Fruit fly (Drosophila melanogaster) whole organism, embryonic: Measurements from ENCODE around the gene CG7514.
A peak's percentile ranks its signal among the peaks of the same experiment; 100 is the strongest.

Source experiments
- CG10209 ChIP-seq: fragments of 200-800 bp; sonication (Bioruptor generic); optimal IDR thresholded peaks from 3 replicates; lab custom pipeline; 2017; ENCODE audit warnings: missing biosample characterization, mild to moderate bottlenecking, missing genetic modification characterization, missing genetic modification reagents
- CG10321 ChIP-seq: fragments of 200-800 bp; sonication (Bioruptor generic); IDR thresholded peaks from 2 replicates; pipeline ENCODE4 v1.3.6; 2022; ENCODE audit warnings: missing biosample characterization, missing genetic modification characterization
- CG10366 ChIP-seq: fragments of 200-800 bp; sonication (Bioruptor generic); IDR thresholded peaks from 2 replicates; pipeline ENCODE4 v1.3.6; 2022; ENCODE audit warnings: missing biosample characterization, missing genetic modification characterization
- CG11093 ChIP-seq: fragments of 200-800 bp; sonication (Bioruptor generic); IDR thresholded peaks from 3 replicates; pipeline ENCODE4 v1.3.6; 2022; ENCODE audit warnings: missing biosample characterization, missing genetic modification characterization
- CG11504 ChIP-seq: fragments of 200-800 bp; sonication (Bioruptor generic); optimal IDR thresholded peaks from 3 replicates; lab custom pipeline; 2019; ENCODE audit warnings: missing biosample characterization, mild to moderate bottlenecking, missing genetic modification characterization, moderate library complexity
- CG11695 ChIP-seq: fragments of 200-800 bp; sonication (Bioruptor generic); IDR thresholded peaks from 3 replicates; pipeline ENCODE4 v1.3.6; 2022; ENCODE audit warnings: missing biosample characterization, missing genetic modification characterization
- CG11696 ChIP-seq: fragments of 200-800 bp; sonication (Bioruptor generic); IDR thresholded peaks from 2 replicates; pipeline ENCODE4 v1.3.6; 2022; ENCODE audit warnings: missing biosample characterization, missing genetic modification characterization
- CG12659 ChIP-seq: fragments of 200-800 bp; sonication (Bioruptor generic); optimal IDR thresholded peaks from 3 replicates; lab custom pipeline; 2017; ENCODE audit warnings: mild to moderate bottlenecking, missing biosample characterization, missing genetic modification reagents, missing genetic modification characterization
- CG15479 ChIP-seq: fragments of 200-800 bp; sonication (Bioruptor generic); optimal IDR thresholded peaks from 3 replicates; lab custom pipeline; 2019; ENCODE audit warnings: missing biosample characterization, mild to moderate bottlenecking, missing genetic modification characterization, moderate library complexity
- CG1603 ChIP-seq: fragments of 200-800 bp; sonication (Bioruptor generic); optimal IDR thresholded peaks from 2 replicates; lab custom pipeline; 2019; ENCODE audit warnings: missing biosample characterization, mild to moderate bottlenecking, missing genetic modification characterization, moderate library complexity
- CG17829 ChIP-seq: fragments of 200-800 bp; optimal IDR thresholded peaks from 2 replicates; lab custom pipeline; 2019; ENCODE audit warnings: missing biosample characterization, mild to moderate bottlenecking, missing genetic modification characterization, moderate library complexity
- CG1832 ChIP-seq: fragments of 200-800 bp; sonication (Bioruptor generic); optimal IDR thresholded peaks from 2 replicates; lab custom pipeline; 2017; ENCODE audit warnings: missing biosample characterization, mild to moderate bottlenecking, missing genetic modification characterization, inconsistent platforms
- CG3163 ChIP-seq: fragments of 200-800 bp; sonication (Bioruptor generic); optimal IDR thresholded peaks from 3 replicates; lab custom pipeline; 2016; ENCODE audit warnings: missing biosample characterization, missing genetic modification characterization
- CG3281 ChIP-seq: fragments of 200-800 bp; sonication (Bioruptor generic); optimal IDR thresholded peaks from 3 replicates; lab custom pipeline; 2017; ENCODE audit warnings: missing biosample characterization, mild to moderate bottlenecking, missing genetic modification characterization
- CG34224 ChIP-seq: fragments of 200-800 bp; sonication (Bioruptor generic); IDR thresholded peaks from 3 replicates; pipeline ENCODE4 v1.3.6; 2022; ENCODE audit warnings: missing biosample characterization, missing genetic modification characterization; ENCODE audit not compliant: partially characterized antibody
- CG4404 ChIP-seq: fragments of 200-800 bp; sonication (Bioruptor generic); IDR thresholded peaks from 2 replicates; pipeline ENCODE4 v1.3.6; 2022; ENCODE audit warnings: missing biosample characterization, missing genetic modification characterization
- CG8281 ChIP-seq: fragments of 200-800 bp; sonication (Bioruptor generic); optimal IDR thresholded peaks from 2 replicates; lab custom pipeline; 2018; ENCODE audit warnings: missing biosample characterization, mild to moderate bottlenecking, missing genetic modification characterization, moderate library complexity
- Drgx ChIP-seq: fragments of 200-800 bp; sonication (Bioruptor generic); IDR thresholded peaks from 2 replicates; pipeline ENCODE4 v1.3.6; 2022; ENCODE audit warnings: missing biosample characterization, missing genetic modification characterization
- Hey ChIP-seq: fragments of 200-800 bp; sonication (Bioruptor generic); optimal IDR thresholded peaks from 3 replicates; lab custom pipeline; 2018; ENCODE audit warnings: missing biosample characterization, mild to moderate bottlenecking, missing genetic modification characterization
- Lim3 ChIP-seq: fragments of 200-800 bp; sonication (Bioruptor generic); IDR thresholded peaks from 2 replicates; pipeline ENCODE4 v1.3.6; 2022; ENCODE audit warnings: missing biosample characterization, missing genetic modification characterization
- Nf-YA ChIP-seq: fragments of 200-800 bp; sonication (Bioruptor generic); IDR thresholded peaks from 2 replicates; pipeline ENCODE4 v1.3.6; 2022; ENCODE audit warnings: missing biosample characterization, missing genetic modification characterization
- Pdp1 ChIP-seq, 2 experiments: fragments of 200-800 bp; sonication (Bioruptor generic); optimal IDR thresholded peaks; 3 replicates each; lab custom pipeline; 2016; ENCODE audit warnings: missing biosample characterization in 2 of 2, missing genetic modification characterization in 2 of 2, mild to moderate bottlenecking in 1 of 2, moderate library complexity in 1 of 2
- Xrp1 ChIP-seq: fragments of 200-800 bp; sonication (Bioruptor generic); IDR thresholded peaks from 2 replicates; pipeline ENCODE4 v1.3.6; 2022; ENCODE audit warnings: missing biosample characterization, missing genetic modification characterization
- ase ChIP-seq: fragments of 200-800 bp; sonication (Bioruptor generic); IDR thresholded peaks from 3 replicates; pipeline ENCODE4 v1.3.6; 2022; ENCODE audit warnings: missing biosample characterization, missing genetic modification characterization
- ato ChIP-seq: fragments of 200-800 bp; sonication (Bioruptor generic); IDR thresholded peaks from 2 replicates; pipeline ENCODE4 v1.3.6; 2022; ENCODE audit warnings: missing biosample characterization, missing genetic modification characterization; ENCODE audit not compliant: partially characterized antibody
- bab2 ChIP-seq: fragments of 200-800 bp; sonication (Bioruptor generic); optimal IDR thresholded peaks from 2 replicates; lab custom pipeline; 2016; ENCODE audit warnings: missing biosample characterization, missing genetic modification characterization
- bsh ChIP-seq, 2 experiments: fragments of 200-800 bp; sonication (Bioruptor generic); optimal IDR thresholded peaks; 2 replicates each; lab custom pipeline; 2017 to 2018; ENCODE audit warnings: mild to moderate bottlenecking in 2 of 2, missing biosample characterization in 2 of 2, missing genetic modification characterization in 2 of 2, moderate library complexity in 1 of 2
- cad ChIP-seq: fragments of >200 bp; optimal IDR thresholded peaks from 2 replicates; lab custom pipeline; 2017; ENCODE audit warnings: missing biosample characterization, missing genetic modification characterization
- danr ChIP-seq: fragments of 200-800 bp; sonication (Bioruptor generic); IDR thresholded peaks from 2 replicates; pipeline ENCODE4 v1.3.6; 2022; ENCODE audit warnings: missing biosample characterization, missing genetic modification characterization
- dysf ChIP-seq: fragments of 200-800 bp; sonication (Bioruptor generic); IDR thresholded peaks from 3 replicates; pipeline ENCODE4 v1.3.6; 2022; ENCODE audit warnings: missing biosample characterization, missing genetic modification characterization
- gt ChIP-seq: fragments of 200-800 bp; sonication (Bioruptor generic); IDR thresholded peaks from 2 replicates; pipeline ENCODE4 v1.3.6; 2022; ENCODE audit warnings: missing biosample characterization, missing genetic modification characterization
- ham ChIP-seq: fragments of 200-800 bp; sonication (Bioruptor generic); IDR thresholded peaks from 2 replicates; pipeline ENCODE4 v1.3.6; 2022; ENCODE audit warnings: missing biosample characterization, missing genetic modification characterization
- ken ChIP-seq: fragments of 200-800 bp; sonication (Bioruptor generic); IDR thresholded peaks from 3 replicates; pipeline ENCODE4 v1.3.6; 2022; ENCODE audit warnings: missing biosample characterization, missing genetic modification characterization
- knrl ChIP-seq: fragments of 200-800 bp; sonication (Bioruptor generic); IDR thresholded peaks from 3 replicates; pipeline ENCODE4 v1.3.6; 2022; ENCODE audit warnings: missing biosample characterization, missing genetic modification characterization; ENCODE audit not compliant: partially characterized antibody
- onecut ChIP-seq: fragments of 200-800 bp; sonication (Bioruptor generic); IDR thresholded peaks from 2 replicates; pipeline ENCODE4 v1.3.6; 2022; ENCODE audit warnings: missing biosample characterization, missing genetic modification characterization
- pho ChIP-seq: fragments of 200-800 bp; sonication (Bioruptor generic); optimal IDR thresholded peaks from 2 replicates; lab custom pipeline; 2016; ENCODE audit warnings: missing biosample characterization, missing genetic modification characterization
- phol ChIP-seq: fragments of 200-800 bp; sonication (Bioruptor generic); optimal IDR thresholded peaks from 3 replicates; lab custom pipeline; 2018; ENCODE audit warnings: missing biosample characterization, mild to moderate bottlenecking, missing genetic modification characterization, moderate library complexity
- prd ChIP-seq, 3 experiments: fragments of >200 bp in 2 of 3; fragments of 200-800 bp in 1 of 3; sonication (Bioruptor generic) in 1 of 3; optimal IDR thresholded peaks in 2 of 3; IDR thresholded peaks in 1 of 3; 2 replicates in 2 of 3; 3 replicates in 1 of 3; pipeline versions ENCODE4 v1.3.6 to Lab custom; 2017 to 2022; ENCODE audit warnings: missing biosample characterization in 1 of 3, missing genetic modification characterization in 1 of 3
- scrt ChIP-seq: fragments of 200-800 bp; sonication (Bioruptor generic); optimal IDR thresholded peaks from 2 replicates; lab custom pipeline; 2018; ENCODE audit warnings: missing biosample characterization, mild to moderate bottlenecking, missing genetic modification characterization, moderate library complexity
- sisA ChIP-seq: fragments of 200-800 bp; sonication (Bioruptor generic); IDR thresholded peaks from 2 replicates; pipeline ENCODE4 v1.3.6; 2022; ENCODE audit warnings: missing biosample characterization, missing genetic modification characterization
- sr ChIP-seq: fragments of 200-800 bp; sonication (Bioruptor generic); IDR thresholded peaks from 3 replicates; pipeline ENCODE4 v1.3.6; 2022; ENCODE audit warnings: missing biosample characterization, missing genetic modification characterization
- stc ChIP-seq: fragments of 200-800 bp; sonication (Bioruptor generic); IDR thresholded peaks from 2 replicates; pipeline ENCODE4 v1.3.6; 2022; ENCODE audit warnings: missing biosample characterization, missing genetic modification characterization
- stwl ChIP-seq: fragments of 200-800 bp; sonication (Bioruptor generic); optimal IDR thresholded peaks from 3 replicates; lab custom pipeline; 2018; ENCODE audit warnings: missing biosample characterization, mild to moderate bottlenecking, missing genetic modification characterization, moderate library complexity
- vfl ChIP-seq: fragments of 200-800 bp; sonication (Bioruptor generic); optimal IDR thresholded peaks from 2 replicates; lab custom pipeline; 2016; ENCODE audit warnings: missing biosample characterization, missing genetic modification characterization
- vvl ChIP-seq: fragments of 200-800 bp; sonication (Bioruptor generic); IDR thresholded peaks from 2 replicates; pipeline ENCODE4 v1.3.6; 2022; ENCODE audit warnings: missing biosample characterization, missing genetic modification characterization

CG7514 gene

DNA sequence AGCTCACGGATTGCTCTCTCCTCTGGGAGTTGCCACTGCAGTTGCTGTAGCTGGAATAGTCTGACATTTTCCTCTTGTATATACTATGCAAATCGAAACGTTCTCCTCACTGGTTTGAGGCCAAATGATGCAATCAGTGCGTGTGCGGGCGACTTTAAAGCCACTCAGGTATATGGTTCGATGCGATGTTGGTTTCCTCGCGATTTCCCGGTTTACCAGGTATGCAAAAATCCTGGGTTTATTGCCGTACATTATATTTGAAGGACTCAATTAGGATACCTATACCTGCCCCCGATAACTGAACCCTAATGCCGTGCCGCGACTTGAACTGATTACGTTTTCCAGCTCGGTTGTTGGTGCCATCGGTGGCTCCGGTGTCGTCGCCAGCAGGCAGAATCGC, 21.2 kb upstream of the CG7514 start, which contains the start of gene CG13712:
Gene CG13712, minus strand, starts transcription at position 101 of the 400 bp plus-strand sequence.
- no peak for TF ChIP-seq ase (GFP tag; lab: Robert Waterston, UW)
- no peak for TF ChIP-seq bab2 (GFP tag; lab: Kevin White, UChicago)
- no peak for TF ChIP-seq CG11695 (GFP tag; lab: Robert Waterston, UW)
- peak; percentile 25 for TF ChIP-seq cad (GFP tag; lab: Kevin White, UChicago)
- TF ChIP-seq CG15479 = peak; percentile 66
- no peak for TF ChIP-seq onecut (GFP tag; lab: Robert Waterston, UW)

DNA sequence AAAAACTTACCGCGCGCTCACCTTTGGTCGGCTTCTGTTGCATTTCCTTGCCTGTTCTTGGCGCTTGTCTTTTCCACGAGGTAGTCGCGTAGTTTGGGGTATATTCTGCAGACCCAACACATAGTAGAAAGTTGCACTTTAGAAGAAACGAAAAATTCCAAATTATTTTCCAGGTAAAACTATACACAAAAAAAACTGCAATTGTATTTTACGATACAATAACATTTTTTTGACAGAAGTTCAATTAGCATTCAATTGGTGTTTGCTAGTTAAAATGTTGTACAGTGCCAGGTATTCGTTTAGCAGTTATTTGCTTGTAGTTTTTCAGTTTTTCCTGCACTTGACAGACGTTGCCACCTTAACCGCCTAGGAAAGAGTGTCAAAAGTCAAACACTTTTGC, 20.0 kb upstream of the CG7514 start:
- TF ChIP-seq CG1603 (tag; lab: Kevin White, UChicago) (no peak), Hey (no peak), stwl (tag; lab: Kevin White, UChicago) (no peak), CG11696 (GFP tag; lab: Robert Waterston, UW) (no peak), gt (GFP tag; lab: Robert Waterston, UW) (no peak), CG12659 (GFP tag; lab: Kevin White, UChicago) (no peak), sr (GFP tag; lab: Robert Waterston, UW) (no peak), scrt (GFP tag; lab: Kevin White, UChicago) (no peak)

DNA sequence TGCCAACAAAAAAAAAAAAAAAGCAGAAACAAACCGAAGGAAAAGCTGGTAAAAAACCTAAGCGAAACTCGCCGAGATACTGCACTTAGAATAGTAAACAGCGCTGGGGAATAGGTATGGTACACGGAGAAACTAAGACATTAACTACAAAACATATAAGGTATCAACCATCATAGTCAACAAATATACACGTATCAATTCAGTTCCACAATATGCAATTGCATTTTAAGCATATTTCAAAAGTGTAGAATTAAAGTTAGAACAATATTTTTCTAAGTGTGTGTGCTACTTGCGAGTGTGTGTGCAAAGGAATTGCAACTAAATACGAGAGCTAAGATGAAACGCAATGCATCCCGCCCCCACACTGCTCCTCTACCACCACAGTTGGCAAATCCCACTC, 19.3 kb upstream of the CG7514 start:
- no peak for TF ChIP-seq vfl (GFP tag; lab: Kevin White, UChicago)
- TF ChIP-seq Lim3 (GFP tag; lab: Robert Waterston, UW) = no peak
- TF ChIP-seq Drgx (GFP tag; lab: Robert Waterston, UW) = peak; percentile 82
- TF ChIP-seq CG34224 (GFP tag; lab: Robert Waterston, UW) = no peak
- peak in 1 of 2 experiments; percentile 70 for TF ChIP-seq bsh (GFP tag; optimal IDR thresholded peaks at IDR 0.05; lab: Kevin White, UChicago)
- no peak for TF ChIP-seq CG10209 (GFP tag; lab: Kevin White, UChicago)
- TF ChIP-seq CG17829 (tag; lab: Kevin White, UChicago) = no peak
- no peak for TF ChIP-seq CG1832 (GFP tag; lab: Kevin White, UChicago)
- TF ChIP-seq ase (GFP tag; lab: Robert Waterston, UW) = no peak

DNA sequence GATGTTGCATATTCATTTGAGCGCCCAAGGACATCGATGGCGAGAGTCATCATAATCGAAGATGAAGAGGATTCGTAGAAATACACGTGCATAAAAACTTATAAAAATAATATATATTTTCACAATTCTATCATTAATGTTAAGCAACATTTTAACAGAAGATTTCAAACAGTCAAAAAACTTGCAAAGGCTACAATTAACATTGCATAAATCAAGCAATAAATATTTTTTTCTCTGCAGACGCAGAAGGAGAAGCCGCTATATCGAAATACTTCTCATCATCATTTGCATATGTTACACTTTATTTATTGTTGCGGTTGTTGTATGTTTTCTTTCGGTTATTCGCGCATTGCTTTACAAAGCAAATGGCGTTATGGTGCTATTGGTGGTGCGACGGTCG, 13.4 kb upstream of the CG7514 start:
- TF ChIP-seq ken (no peak), CG11093 (no peak), CG4404 (GFP tag; lab: Robert Waterston, UW) (no peak), sisA (GFP tag; lab: Robert Waterston, UW) (no peak), ham (no peak), Pdp1 (GFP tag; optimal IDR thresholded peaks at IDR 0.05; lab: Kevin White, UChicago) (no peak), danr (no peak), ato (GFP tag; lab: Robert Waterston, UW) (no peak), CG3163 (GFP tag; lab: Kevin White, UChicago) (no peak)
- TF ChIP-seq, all 482 proteins: peak for 0

DNA sequence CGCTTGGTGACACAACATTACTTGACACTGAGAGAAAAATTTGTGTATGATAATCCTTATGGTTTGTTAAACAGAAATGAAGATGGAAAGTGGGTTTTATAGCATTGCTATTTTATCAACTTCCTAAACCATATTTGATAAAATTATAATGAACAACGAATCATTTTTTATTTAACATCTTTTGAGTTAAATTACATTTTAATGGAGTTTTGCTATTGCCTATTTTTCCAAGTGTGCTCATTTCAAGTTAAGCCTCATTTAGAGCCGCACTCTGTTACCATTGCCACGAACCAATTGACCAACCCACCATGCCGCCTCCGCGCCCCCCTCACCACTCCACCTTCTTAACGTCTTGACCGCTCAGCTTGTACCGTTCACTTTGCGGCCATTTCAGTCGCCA, 11.5 kb upstream of the CG7514 start:
- TF ChIP-seq stc = peak; percentile 60
- peak; percentile 35; the same call in 1 of the 2 replicates for TF ChIP-seq Xrp1 (GFP tag; lab: Robert Waterston, UW)
- no peak for TF ChIP-seq prd (optimal IDR thresholded peaks at IDR 0.05; lab: Kevin White, UChicago)
- TF ChIP-seq prd (GFP tag; IDR thresholded peaks at IDR 0.05; lab: Robert Waterston, UW) = peak; percentile 49
- no peak for TF ChIP-seq CG8281 (tag; lab: Kevin White, UChicago)
- peak; percentile 68 for TF ChIP-seq vvl
- no peak for TF ChIP-seq CG3281 (GFP tag; lab: Kevin White, UChicago)
- peak; percentile 36 for TF ChIP-seq CG11504 (tag; lab: Kevin White, UChicago)
- TF ChIP-seq phol = peak; percentile 7
- TF ChIP-seq knrl (GFP tag; lab: Robert Waterston, UW) = no peak
- peak; percentile 13; the same call in 1 of the 2 replicates for TF ChIP-seq CG10366
- peak; percentile 44; the same call in 1 of the 3 replicates for TF ChIP-seq dysf
- peak; percentile 29; the same call in 1 of the 2 replicates for TF ChIP-seq Nf-YA (GFP tag; lab: Robert Waterston, UW)
- TF ChIP-seq pho (GFP tag; lab: Kevin White, UChicago) = no peak
- TF ChIP-seq CG10321 (GFP tag; lab: Robert Waterston, UW) = no peak
- TF ChIP-seq Hey = no peak
